Worm (Caenorhabditis elegans): ENCODE data around the gene eif-3.L.
"Not testable (repeated sequence)": the region's sequence is repeated elsewhere in the genome, so short reads cannot be mapped to it uniquely, and the experiment has no call there.

The eif-3.L gene

DNA sequence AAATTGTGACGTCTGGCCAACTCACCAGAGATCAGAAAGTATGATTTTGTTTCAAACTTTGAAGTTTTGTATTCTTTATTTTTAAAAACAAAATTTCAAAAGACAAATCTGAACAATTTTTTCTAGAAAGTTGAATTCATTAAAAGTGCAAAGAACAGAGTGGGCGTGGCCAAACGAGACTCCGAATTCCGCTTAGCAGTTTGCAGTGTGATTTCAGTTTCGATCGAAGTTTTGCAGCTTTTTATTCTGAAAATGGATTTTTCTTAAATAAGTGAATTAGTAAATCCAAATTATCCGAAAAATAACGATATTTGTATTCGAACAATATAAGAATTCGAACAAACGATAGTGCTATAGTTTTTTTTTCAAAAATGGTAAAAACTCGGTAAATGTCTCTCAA, 11.2 kb upstream of the eif-3.L start:
- TF ChIP-seq ceh-13 (GFP tag; optimal IDR thresholded peaks at IDR 0.05) (no peak), scrt-1 (GFP tag; IDR thresholded peaks at IDR 0.05) (no peak)

DNA sequence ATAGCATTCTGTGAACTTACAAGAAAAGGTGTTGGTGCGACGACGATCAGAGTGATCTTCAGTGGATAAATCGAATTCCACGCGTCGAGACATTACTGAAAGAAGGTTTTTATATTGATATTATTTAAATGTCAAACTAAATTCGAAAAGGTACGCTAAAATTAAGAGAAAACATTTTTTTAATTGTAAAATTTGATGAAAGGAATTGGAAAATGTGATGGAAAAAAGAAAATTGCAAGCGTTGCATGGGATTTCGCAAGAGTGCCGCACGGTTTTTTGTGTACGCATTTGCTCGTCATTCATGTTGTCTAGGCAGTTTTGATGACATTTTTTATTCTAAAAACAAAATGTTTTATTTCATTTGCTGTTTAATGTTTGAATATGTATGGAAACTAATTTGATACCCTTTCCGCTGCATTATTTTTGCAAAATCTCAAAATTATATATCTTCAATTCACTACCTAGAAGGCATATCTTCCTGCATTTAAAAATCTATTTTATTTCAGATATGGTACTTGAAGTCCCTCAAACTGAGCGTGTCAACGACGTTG, 8.6 kb upstream of the eif-3.L start, which contains the start of the genes F59E12.6 and npl-4.1:
F59E12.6 (minus strand) TSS at position 101 of the 551 bp plus-strand sequence.
npl-4.1 (plus strand) TSS at position 501 of the 551 bp plus-strand sequence.
- not testable (repeated sequence) for TF ChIP-seq hmbx-1, aly-1, tra-4 (tag; optimal IDR thresholded peaks at IDR 0.05)

DNA sequence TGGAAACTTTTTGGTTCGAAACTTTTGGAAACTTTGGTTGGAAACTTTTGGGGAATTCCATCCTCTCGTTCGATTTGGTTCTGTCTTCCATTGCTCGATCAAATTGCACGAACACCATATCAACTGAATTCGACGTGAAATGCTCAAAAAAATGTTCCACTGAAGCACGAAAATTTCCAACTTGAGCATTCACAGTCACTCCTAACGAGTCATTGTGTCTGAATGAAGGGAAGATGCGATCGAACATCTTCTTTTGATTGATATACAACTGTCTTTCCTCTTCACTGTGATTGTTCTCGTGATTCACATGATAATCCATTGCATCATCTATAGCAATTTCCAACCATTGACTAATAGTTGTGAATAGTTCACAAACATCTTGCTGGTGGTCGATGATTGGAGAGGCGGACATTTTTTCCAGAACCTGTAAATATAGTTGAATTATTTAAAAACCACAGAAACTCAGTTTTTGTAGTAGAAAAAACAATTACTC, 6.1 kb upstream of the eif-3.L start, which contains the start of gene F59E12.15:
F59E12.15 (minus strand) TSS at position 51 of the 493 bp plus-strand sequence.
- TF ChIP-seq ets-7 (tag; optimal IDR thresholded peaks at IDR 0.05) (no peak), hnd-1 (tag; optimal IDR thresholded peaks at IDR 0.05) (no peak), hmbx-1 (tag; optimal IDR thresholded peaks at IDR 0.05) (no peak), tra-4 (tag; optimal IDR thresholded peaks at IDR 0.05) (no peak), ama-1 (optimal IDR thresholded peaks at IDR 0.05) (no peak), B0310.2 (tag; optimal IDR thresholded peaks at IDR 0.05) (no peak), ceh-13 (GFP tag; optimal IDR thresholded peaks at IDR 0.05) (no peak), flt-1 (GFP tag; IDR thresholded peaks at IDR 0.05) (no peak), hmg-4 (GFP tag; optimal IDR thresholded peaks at IDR 0.05) (no peak), scrt-1 (GFP tag; IDR thresholded peaks at IDR 0.05) (no peak), pes-1 (GFP tag; IDR thresholded peaks at IDR 0.05) (no peak), aly-1 (tag; optimal IDR thresholded peaks at IDR 0.05) (no peak), sea-1 (GFP tag; conservative IDR thresholded peaks at IDR 0.05) (no peak)

DNA sequence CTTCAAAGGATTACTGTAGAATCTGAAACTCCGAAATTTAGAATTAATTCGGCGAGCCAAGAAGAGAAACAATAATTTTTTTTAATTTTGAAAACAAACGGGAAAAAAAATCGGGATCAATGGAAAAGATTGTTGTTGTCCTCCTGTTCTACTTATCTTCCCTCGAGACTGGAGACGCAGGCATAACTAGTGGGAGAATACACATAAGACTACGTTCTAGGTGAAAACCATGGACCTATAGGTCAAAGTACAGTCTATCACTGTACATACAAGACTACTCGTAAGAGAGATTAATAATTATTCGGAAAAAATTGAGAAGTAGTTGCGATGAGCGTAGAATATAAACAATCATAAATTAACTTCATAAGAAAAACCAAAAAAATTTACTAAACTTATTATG, 3.0 kb downstream of the eif-3.L start, which contains the start of gene dhs-6:
dhs-6 (minus strand) TSS at position 22 of the 400 bp plus-strand sequence.
- TF ChIP-seq tbx-37 (GFP tag; conservative IDR thresholded peaks at IDR 0.05) (no peak), tbx-11 (GFP tag; IDR thresholded peaks at IDR 0.05) (no peak), ceh-13 (GFP tag; optimal IDR thresholded peaks at IDR 0.05) (no peak), ets-7 (tag; optimal IDR thresholded peaks at IDR 0.05) (no peak), F13C5.2 (tag; optimal IDR thresholded peaks at IDR 0.05) (no peak), ama-1 (optimal IDR thresholded peaks at IDR 0.05) (no peak), sea-1 (GFP tag; conservative IDR thresholded peaks at IDR 0.05) (no peak), aly-1 (tag; optimal IDR thresholded peaks at IDR 0.05) (no peak), ceh-36 (tag; optimal IDR thresholded peaks at IDR 0.05) (no peak), pes-1 (GFP tag; IDR thresholded peaks at IDR 0.05) (no peak), B0310.2 (tag; optimal IDR thresholded peaks at IDR 0.05) (no peak), flt-1 (GFP tag; IDR thresholded peaks at IDR 0.05) (no peak), tra-4 (tag; optimal IDR thresholded peaks at IDR 0.05) (no peak)

DNA sequence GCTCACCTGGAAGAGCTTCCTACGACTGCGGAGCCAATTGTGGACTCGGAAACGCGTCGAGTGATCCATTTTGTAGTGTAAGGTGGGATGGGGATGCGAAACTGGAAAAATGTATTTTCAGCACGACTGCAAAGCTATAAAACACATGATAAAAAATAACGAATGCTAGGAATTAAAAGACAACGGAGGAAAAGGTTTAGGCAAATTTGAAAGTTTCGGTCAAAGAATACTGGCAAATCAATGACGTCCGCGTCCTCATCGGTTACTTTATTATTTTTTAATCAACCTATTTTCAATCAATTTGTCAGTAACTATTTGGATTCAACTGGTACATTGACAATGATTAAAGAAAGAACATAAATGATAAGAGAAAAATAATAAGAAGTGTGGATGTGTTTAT, 14.5 kb downstream of the eif-3.L start, which contains the start of gene C17G10.7:
C17G10.7 (minus strand) TSS at position 101 of the 400 bp plus-strand sequence.
- TF ChIP-seq aly-1 (tag; optimal IDR thresholded peaks at IDR 0.05): no peak
- TF ChIP-seq ceh-13 (GFP tag; optimal IDR thresholded peaks at IDR 0.05): no peak
- TF ChIP-seq scrt-1 (GFP tag; IDR thresholded peaks at IDR 0.05): no peak
- no peak for TF ChIP-seq hmg-4 (GFP tag; optimal IDR thresholded peaks at IDR 0.05)
- TF ChIP-seq hnd-1 (tag; optimal IDR thresholded peaks at IDR 0.05): no peak
- no peak for TF ChIP-seq sea-1 (GFP tag; conservative IDR thresholded peaks at IDR 0.05)
- TF ChIP-seq hmbx-1 (tag; optimal IDR thresholded peaks at IDR 0.05): no peak
- no peak for TF ChIP-seq ama-1 (optimal IDR thresholded peaks at IDR 0.05)
- no peak for TF ChIP-seq tbx-11 (GFP tag; IDR thresholded peaks at IDR 0.05)
- TF ChIP-seq F13C5.2 (tag; optimal IDR thresholded peaks at IDR 0.05): no peak

DNA sequence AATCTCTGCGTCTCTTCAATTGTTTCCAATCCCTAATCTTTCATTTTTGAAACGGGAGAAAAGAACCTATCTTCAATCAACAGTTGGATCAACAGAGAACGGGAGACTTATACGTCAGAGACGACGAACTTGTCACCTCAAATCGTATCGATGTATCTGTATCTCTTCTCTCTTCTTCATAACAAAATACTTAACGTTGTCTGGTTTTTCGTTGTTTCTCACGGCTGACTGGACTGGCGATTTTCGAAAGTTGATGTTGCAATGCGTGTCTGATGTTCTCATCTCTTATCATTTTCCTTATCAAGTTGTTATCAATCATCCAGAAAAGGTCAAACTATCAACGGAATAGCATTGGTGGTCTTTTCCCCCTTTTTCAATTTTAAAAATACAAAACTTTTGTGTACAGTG, 16.7 kb downstream of the eif-3.L start:
- no peak for TF ChIP-seq tbx-37 (GFP tag; conservative IDR thresholded peaks at IDR 0.05)
- no peak for TF ChIP-seq ama-1 (optimal IDR thresholded peaks at IDR 0.05)
- no peak for TF ChIP-seq scrt-1 (GFP tag; IDR thresholded peaks at IDR 0.05)
- no peak for TF ChIP-seq sea-1 (GFP tag; conservative IDR thresholded peaks at IDR 0.05)
- TF ChIP-seq tbx-11 (GFP tag; IDR thresholded peaks at IDR 0.05): no peak
- TF ChIP-seq ceh-13 (GFP tag; optimal IDR thresholded peaks at IDR 0.05): no peak
- TF ChIP-seq hnd-1 (tag; optimal IDR thresholded peaks at IDR 0.05): no peak
- no peak for TF ChIP-seq tra-4 (tag; optimal IDR thresholded peaks at IDR 0.05)
- no peak for TF ChIP-seq hmg-4 (GFP tag; optimal IDR thresholded peaks at IDR 0.05)
- TF ChIP-seq aly-1 (tag; optimal IDR thresholded peaks at IDR 0.05): no peak
- TF ChIP-seq ets-7 (tag; optimal IDR thresholded peaks at IDR 0.05): no peak
- TF ChIP-seq F13C5.2 (tag; optimal IDR thresholded peaks at IDR 0.05): no peak
- TF ChIP-seq B0310.2 (tag; optimal IDR thresholded peaks at IDR 0.05): no peak
- TF ChIP-seq pes-1 (GFP tag; IDR thresholded peaks at IDR 0.05): no peak
- no peak for TF ChIP-seq flt-1 (GFP tag; IDR thresholded peaks at IDR 0.05)
- no peak for TF ChIP-seq hmbx-1 (tag; optimal IDR thresholded peaks at IDR 0.05)
- TF ChIP-seq ceh-36 (tag; optimal IDR thresholded peaks at IDR 0.05): no peak

DNA sequence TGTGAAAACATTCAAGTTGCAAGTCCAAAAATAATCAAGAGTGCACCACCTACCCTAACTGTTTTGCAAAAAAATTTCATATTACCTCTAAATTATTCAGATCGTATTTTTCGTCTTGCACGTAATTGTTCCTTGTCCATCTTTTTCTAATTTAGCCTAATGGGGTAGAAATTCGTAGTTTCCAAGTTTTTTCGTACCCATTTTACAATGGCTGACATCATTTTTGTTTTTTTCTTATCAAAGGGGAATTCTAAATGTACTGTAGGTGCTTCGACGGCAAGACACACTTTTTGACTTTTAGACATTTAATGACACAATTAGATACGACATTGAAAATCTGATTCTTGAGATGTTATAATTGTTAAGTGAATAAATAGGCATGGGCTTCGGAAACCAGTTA, 17.8 kb downstream of the eif-3.L start:
- TF ChIP-seq pes-1 (GFP tag; IDR thresholded peaks at IDR 0.05) (no peak), ama-1 (optimal IDR thresholded peaks at IDR 0.05) (no peak), ceh-13 (GFP tag; optimal IDR thresholded peaks at IDR 0.05) (no peak), F13C5.2 (tag; optimal IDR thresholded peaks at IDR 0.05) (no peak), B0310.2 (tag; optimal IDR thresholded peaks at IDR 0.05) (no peak), hnd-1 (tag; optimal IDR thresholded peaks at IDR 0.05) (no peak), tra-4 (tag; optimal IDR thresholded peaks at IDR 0.05) (no peak), aly-1 (tag; optimal IDR thresholded peaks at IDR 0.05) (no peak), tbx-37 (GFP tag; conservative IDR thresholded peaks at IDR 0.05) (no peak), ets-7 (tag; optimal IDR thresholded peaks at IDR 0.05) (no peak), tbx-11 (GFP tag; IDR thresholded peaks at IDR 0.05) (no peak), sea-1 (GFP tag; conservative IDR thresholded peaks at IDR 0.05) (no peak), hmbx-1 (tag; optimal IDR thresholded peaks at IDR 0.05) (no peak), hmg-4 (GFP tag; optimal IDR thresholded peaks at IDR 0.05) (no peak)
